Fruit fly (Drosophila melanogaster): ENCODE data around the gene Cpr35B.

DNA sequence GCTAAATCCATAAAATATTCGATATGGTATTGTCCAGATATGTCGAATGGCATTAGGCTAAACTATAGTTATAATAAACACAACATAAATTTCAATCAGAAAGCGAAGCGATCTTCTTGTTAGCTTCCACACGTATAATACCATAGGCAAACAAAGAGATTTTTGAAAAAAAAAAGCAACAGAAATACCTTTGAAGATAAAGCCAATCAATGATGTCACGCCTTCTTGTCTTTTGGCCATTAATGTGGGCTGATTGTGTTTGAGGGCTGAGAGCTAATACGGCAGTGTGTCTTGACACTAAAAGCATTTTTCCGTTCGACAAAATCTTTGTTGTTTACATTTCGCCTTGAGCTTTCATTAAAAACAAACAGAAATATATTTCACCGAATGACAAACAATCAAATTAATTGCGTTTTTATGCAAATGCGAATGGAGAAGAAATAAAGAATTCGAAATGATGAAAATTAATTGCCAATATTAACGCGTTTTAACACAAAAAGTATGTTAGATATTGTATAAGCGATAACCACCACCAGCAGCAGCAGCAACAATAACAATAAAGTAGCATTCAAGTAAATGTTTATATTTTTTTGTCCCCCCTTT lies 10.6 kb downstream of the Cpr35B start:
- TF ChIP-seq CG8632 (GFP tag; optimal IDR thresholded peaks at IDR 0.05) = no peak
- no peak for TF ChIP-seq Ets21C (GFP tag; optimal IDR thresholded peaks at IDR 0.05)
- no peak for TF ChIP-seq vri (GFP tag; optimal IDR thresholded peaks at IDR 0.05)
- TF ChIP-seq Sox102F (GFP tag; optimal IDR thresholded peaks at IDR 0.05) = no peak
- no peak for TF ChIP-seq CG31627 (GFP tag; optimal IDR thresholded peaks at IDR 0.05)
- no peak for TF ChIP-seq CG8319 (GFP tag; optimal IDR thresholded peaks at IDR 0.05)
- no peak for TF ChIP-seq CG11902 (GFP tag; optimal IDR thresholded peaks at IDR 0.05)
- no peak for TF ChIP-seq Hr39 (GFP tag; optimal IDR thresholded peaks at IDR 0.05)
- no peak for TF ChIP-seq CG16779 (tag; optimal IDR thresholded peaks at IDR 0.05)
- no peak for TF ChIP-seq dsx (GFP tag; optimal IDR thresholded peaks at IDR 0.05; ENCODE audit: poor library complexity, severe bottlenecking)
- TF ChIP-seq Met (GFP tag; optimal IDR thresholded peaks at IDR 0.05) = no peak

Measured in whole organism, prepupa.